Worm (Caenorhabditis elegans) whole organism, early embryonic: Measurements from ENCODE around the gene srr-6.

Source experiments
- B0310.2 ChIP-seq: sonication (generic microtip); optimal IDR thresholded peaks from 2 replicates; lab custom pipeline; 2016; ENCODE audit warnings: mild to moderate bottlenecking, missing genetic modification characterization, missing compliant biosample characterization
- F13C5.2 ChIP-seq: sonication (generic microtip); optimal IDR thresholded peaks from 2 replicates; lab custom pipeline; 2017; ENCODE audit warnings: mild to moderate bottlenecking, missing genetic modification characterization, inconsistent platforms, missing compliant biosample characterization
- aly-1 ChIP-seq: sonication (generic microtip); optimal IDR thresholded peaks from 2 replicates; lab custom pipeline; 2016; ENCODE audit warnings: missing genetic modification characterization, missing compliant biosample characterization
- ama-1 ChIP-seq: fragments of 150-350 bp; optimal IDR thresholded peaks from 2 replicates; lab custom pipeline; 2014
- ceh-13 ChIP-seq: fragments of 200-800 bp; sonication (Bioruptor generic); optimal IDR thresholded peaks from 2 replicates; lab custom pipeline; 2018; ENCODE audit warnings: mild to moderate bottlenecking, missing genetic modification characterization, missing compliant biosample characterization
- ceh-36 ChIP-seq: sonication (generic microtip); optimal IDR thresholded peaks from 2 replicates; lab custom pipeline; 2016; ENCODE audit warnings: missing genetic modification characterization, inconsistent platforms, missing compliant biosample characterization
- ets-7 ChIP-seq: sonication (generic microtip); optimal IDR thresholded peaks from 2 replicates; lab custom pipeline; 2016; ENCODE audit warnings: missing genotype, missing genetic modification characterization, missing compliant biosample characterization
- flt-1 ChIP-seq: fragments of 200-800 bp; sonication (Bioruptor generic); IDR thresholded peaks from 2 replicates; pipeline ENCODE4 v1.3.6; 2022; ENCODE audit warnings: missing genetic modification characterization, missing compliant biosample characterization
- hmbx-1 ChIP-seq: sonication (generic microtip); optimal IDR thresholded peaks from 2 replicates; lab custom pipeline; 2016; ENCODE audit warnings: mild to moderate bottlenecking, missing genetic modification characterization, missing compliant biosample characterization
- hmg-4 ChIP-seq: fragments of 200-800 bp; sonication (Bioruptor generic); optimal IDR thresholded peaks from 2 replicates; lab custom pipeline; 2018; ENCODE audit warnings: mild to moderate bottlenecking, missing genetic modification characterization, missing compliant biosample characterization
- hnd-1 ChIP-seq: sonication (generic microtip); optimal IDR thresholded peaks from 2 replicates; lab custom pipeline; 2016; ENCODE audit warnings: missing genetic modification characterization, missing compliant biosample characterization
- pes-1 ChIP-seq: fragments of 200-800 bp; sonication (Bioruptor generic); IDR thresholded peaks from 2 replicates; pipeline ENCODE4 v1.3.6; 2022; ENCODE audit warnings: missing genetic modification reagents, missing genetic modification characterization, missing compliant biosample characterization
- scrt-1 ChIP-seq: fragments of 200-800 bp; sonication (Bioruptor generic); IDR thresholded peaks from 2 replicates; pipeline ENCODE4 v1.3.6; 2022; ENCODE audit warnings: missing genetic modification characterization, missing compliant biosample characterization
- sea-1 ChIP-seq: fragments of 200-800 bp; sonication (Bioruptor generic); conservative IDR thresholded peaks from 2 replicates; pipeline ENCODE4 v1.3.6; 2022; ENCODE audit warnings: missing genetic modification characterization, missing compliant biosample characterization
- tbx-11 ChIP-seq: fragments of 200-800 bp; sonication (Bioruptor generic); IDR thresholded peaks from 2 replicates; pipeline ENCODE4 v1.3.6; 2022; ENCODE audit warnings: missing genetic modification characterization, missing compliant biosample characterization
- tbx-37 ChIP-seq: fragments of 200-800 bp; sonication (Bioruptor generic); conservative IDR thresholded peaks from 2 replicates; pipeline ENCODE4 v1.3.6; 2022; ENCODE audit warnings: missing genetic modification reagents, missing genetic modification characterization, missing compliant biosample characterization
- tra-4 ChIP-seq: sonication (generic microtip); optimal IDR thresholded peaks from 2 replicates; lab custom pipeline; 2017; ENCODE audit warnings: missing genetic modification characterization, missing compliant biosample characterization

The srr-6 gene

DNA sequence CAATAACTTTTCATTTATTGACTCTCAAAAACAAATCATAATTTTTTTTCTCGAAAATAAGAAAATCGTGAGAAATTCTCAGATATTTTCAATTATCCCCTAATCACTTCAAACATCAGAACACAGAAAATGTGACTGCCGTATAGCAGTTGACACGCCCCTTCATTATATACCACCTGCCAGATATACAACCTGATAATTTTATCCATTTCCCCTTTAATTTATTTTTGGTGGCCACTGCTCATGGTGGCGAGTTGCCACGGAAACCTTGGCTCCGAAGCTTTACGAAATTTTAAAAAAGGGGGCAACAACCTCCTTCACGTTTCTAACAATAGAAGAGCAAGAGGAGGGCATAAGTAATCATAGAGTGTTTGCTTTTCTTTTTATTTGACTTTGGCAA, 4.1 kb downstream of the srr-6 start:
- TF ChIP-seq tbx-37 (GFP tag; lab: Robert Waterston, UW) (no peak), flt-1 (GFP tag; lab: Robert Waterston, UW) (no peak), pes-1 (GFP tag; lab: Robert Waterston, UW) (no peak), F13C5.2 (no peak)

DNA sequence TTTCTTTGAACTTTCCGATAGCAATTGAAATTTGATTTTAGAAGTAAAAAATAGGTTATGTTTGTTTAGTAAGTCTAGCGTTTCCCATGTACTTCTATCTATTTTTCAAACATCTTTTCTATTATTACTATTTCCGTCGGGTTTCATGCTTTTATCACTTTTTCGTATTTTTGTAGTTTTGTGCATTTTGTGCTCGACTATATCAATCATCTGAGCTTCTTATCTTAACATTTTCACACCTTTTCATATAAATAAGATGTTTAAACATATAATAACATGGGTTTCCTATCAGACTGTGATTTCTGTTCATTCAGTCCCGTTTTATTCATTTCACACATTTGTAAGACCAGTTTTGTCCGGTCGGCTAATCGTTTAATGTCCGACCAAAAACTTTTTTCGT, 5.5 kb downstream of the srr-6 start:
- TF ChIP-seq tbx-11 (GFP tag; lab: Robert Waterston, UW) (no peak), ceh-36 (no peak), pes-1 (GFP tag; lab: Robert Waterston, UW) (no peak), flt-1 (GFP tag; lab: Robert Waterston, UW) (no peak), aly-1 (no peak), hnd-1 (no peak), scrt-1 (GFP tag; lab: Robert Waterston, UW) (no peak), tra-4 (tag; lab: Kevin White, UChicago) (no peak), B0310.2 (tag; lab: Kevin White, UChicago) (no peak), tbx-37 (GFP tag; lab: Robert Waterston, UW) (no peak), hmbx-1 (tag; lab: Kevin White, UChicago) (no peak), ceh-13 (GFP tag; lab: Kevin White, UChicago) (no peak)

DNA sequence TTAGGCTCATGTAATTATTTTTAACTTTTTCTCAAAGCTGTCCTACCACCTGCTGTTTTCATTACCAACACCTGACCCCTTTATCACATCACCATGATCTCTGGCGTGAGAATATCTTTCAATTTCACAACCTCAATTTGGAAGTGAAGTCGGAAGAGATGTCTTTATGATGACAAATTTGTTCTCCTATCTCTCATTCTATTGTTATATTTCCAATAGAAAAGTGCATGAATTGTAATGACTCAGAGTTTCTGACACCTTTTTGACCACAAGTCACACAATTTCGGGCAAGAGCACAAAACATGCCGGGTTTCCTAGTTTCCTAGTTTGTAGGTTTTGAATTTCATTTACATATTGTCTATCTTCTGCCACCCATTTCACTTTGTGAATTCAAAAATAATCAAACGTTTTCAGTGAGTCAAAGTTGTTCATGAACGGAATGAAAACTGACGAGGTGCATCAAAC, 6.2 kb downstream of the srr-6 start, which contains the start of gene srr-4:
TSS of gene srr-4 (plus strand) at position 415 of the 465 bp plus-strand sequence.
- TF ChIP-seq aly-1 (no peak), B0310.2 (tag; lab: Kevin White, UChicago) (no peak), ceh-13 (GFP tag; lab: Kevin White, UChicago) (no peak), tbx-11 (GFP tag; lab: Robert Waterston, UW) (no peak), ceh-36 (no peak), hmg-4 (GFP tag; lab: Kevin White, UChicago) (no peak), scrt-1 (GFP tag; lab: Robert Waterston, UW) (no peak), hnd-1 (no peak), F13C5.2 (no peak), ama-1 (lab: Kevin White, UChicago) (no peak), tbx-37 (GFP tag; lab: Robert Waterston, UW) (no peak), hmbx-1 (tag; lab: Kevin White, UChicago) (no peak), ets-7 (tag; lab: Kevin White, UChicago) (no peak), flt-1 (GFP tag; lab: Robert Waterston, UW) (no peak), sea-1 (no peak), tra-4 (tag; lab: Kevin White, UChicago) (no peak), pes-1 (GFP tag; lab: Robert Waterston, UW) (no peak)

DNA sequence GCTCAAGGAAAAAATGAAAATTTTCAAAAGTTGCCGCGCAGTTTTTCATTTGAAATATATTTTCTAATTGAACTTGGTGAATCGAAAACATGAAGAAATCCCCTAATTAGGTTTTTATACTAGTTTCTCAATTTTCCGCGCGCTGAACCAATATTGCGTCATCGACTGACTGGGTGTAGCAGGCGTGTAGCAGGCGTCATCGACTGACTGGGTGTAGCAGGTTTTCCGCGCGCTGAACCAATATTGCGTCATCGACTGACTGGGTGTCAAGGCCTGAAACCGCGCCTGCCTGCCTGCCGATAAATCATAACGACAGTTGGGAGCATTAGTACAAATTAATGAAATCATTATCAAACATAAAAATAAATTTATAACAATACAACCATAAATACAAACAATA, 10.8 kb downstream of the srr-6 start:
- TF ChIP-seq hmg-4 (GFP tag; lab: Kevin White, UChicago) (peak; percentile 37), pes-1 (GFP tag; lab: Robert Waterston, UW) (no peak)

DNA sequence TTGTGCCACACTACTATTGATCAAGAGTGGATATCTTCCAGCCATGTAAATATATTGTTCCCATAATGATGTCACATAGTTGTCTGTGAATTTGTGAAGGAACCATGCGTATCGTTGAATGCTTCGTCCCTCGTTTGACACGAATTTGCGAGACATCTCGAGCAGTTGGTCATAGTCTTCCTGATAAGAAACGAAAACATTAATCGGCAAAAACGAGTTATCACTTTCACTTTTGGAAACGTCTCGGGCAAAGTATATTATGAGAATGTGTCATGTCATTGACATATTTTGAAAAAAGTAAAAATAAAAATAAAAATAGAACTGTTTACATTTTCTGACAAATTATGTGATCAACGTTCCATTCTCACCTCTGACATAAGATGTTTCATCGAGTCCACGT, 13.8 kb downstream of the srr-6 start:
- TF ChIP-seq ceh-36 (no peak), aly-1 (no peak), pes-1 (GFP tag; lab: Robert Waterston, UW) (no peak), sea-1 (no peak), flt-1 (GFP tag; lab: Robert Waterston, UW) (no peak), ets-7 (tag; lab: Kevin White, UChicago) (no peak), hmg-4 (GFP tag; lab: Kevin White, UChicago) (no peak), hnd-1 (no peak), hmbx-1 (tag; lab: Kevin White, UChicago) (no peak), tra-4 (tag; lab: Kevin White, UChicago) (no peak), F13C5.2 (no peak), ceh-13 (GFP tag; lab: Kevin White, UChicago) (no peak), B0310.2 (tag; lab: Kevin White, UChicago) (no peak), ama-1 (lab: Kevin White, UChicago) (no peak), scrt-1 (GFP tag; lab: Robert Waterston, UW) (no peak)

DNA sequence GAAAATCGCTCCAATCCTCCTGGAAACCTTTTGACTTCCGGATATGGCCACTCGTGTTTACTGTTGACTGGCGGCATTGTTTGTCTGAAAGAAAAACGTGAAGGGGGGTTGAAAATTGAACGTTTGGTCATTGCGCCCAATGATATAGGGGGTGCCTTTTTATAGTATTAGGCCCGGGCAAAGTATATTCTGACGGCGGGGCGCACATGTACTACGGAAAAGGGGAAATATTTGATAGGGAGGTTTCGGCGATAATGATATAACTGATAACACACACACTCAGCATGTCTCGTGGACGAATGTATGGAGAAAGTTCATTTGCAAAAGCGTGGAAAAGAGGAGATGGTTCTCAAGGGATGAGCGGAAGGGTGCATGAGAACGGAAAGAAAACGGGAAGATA, 15.0 kb downstream of the srr-6 start, which contains the start of gene cpt-4:
TSS of gene cpt-4 (minus strand) at position 84 of the 400 bp plus-strand sequence.
- TF ChIP-seq ets-7 (tag; lab: Kevin White, UChicago) (no peak), tbx-37 (GFP tag; lab: Robert Waterston, UW) (no peak), sea-1 (no peak), ceh-13 (GFP tag; lab: Kevin White, UChicago) (no peak), hmbx-1 (tag; lab: Kevin White, UChicago) (no peak), hnd-1 (no peak), B0310.2 (tag; lab: Kevin White, UChicago) (no peak)

DNA sequence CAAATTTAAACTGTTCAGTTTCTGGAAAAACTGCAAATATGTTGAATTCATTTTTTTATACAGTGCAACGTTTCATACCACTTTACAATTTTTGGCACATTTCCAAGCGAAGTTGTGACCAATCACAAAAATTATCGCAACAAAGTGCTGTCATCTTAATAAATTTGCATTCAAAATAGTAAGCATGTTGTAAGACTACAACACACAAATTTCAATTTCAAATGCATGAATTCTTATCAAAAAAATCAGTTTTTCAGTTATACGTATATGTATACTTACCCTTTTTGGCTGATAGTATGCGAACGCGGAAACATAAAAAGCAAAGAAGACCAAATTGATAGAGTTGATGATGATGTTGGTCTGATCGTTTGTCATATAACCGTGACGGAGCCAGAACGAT, 17.6 kb downstream of the srr-6 start:
- TF ChIP-seq tbx-37 (GFP tag; lab: Robert Waterston, UW) (no peak), hmbx-1 (tag; lab: Kevin White, UChicago) (no peak), scrt-1 (GFP tag; lab: Robert Waterston, UW) (no peak), ama-1 (lab: Kevin White, UChicago) (no peak), B0310.2 (tag; lab: Kevin White, UChicago) (no peak), ets-7 (tag; lab: Kevin White, UChicago) (no peak), ceh-36 (no peak), pes-1 (GFP tag; lab: Robert Waterston, UW) (no peak), flt-1 (GFP tag; lab: Robert Waterston, UW) (no peak)

DNA sequence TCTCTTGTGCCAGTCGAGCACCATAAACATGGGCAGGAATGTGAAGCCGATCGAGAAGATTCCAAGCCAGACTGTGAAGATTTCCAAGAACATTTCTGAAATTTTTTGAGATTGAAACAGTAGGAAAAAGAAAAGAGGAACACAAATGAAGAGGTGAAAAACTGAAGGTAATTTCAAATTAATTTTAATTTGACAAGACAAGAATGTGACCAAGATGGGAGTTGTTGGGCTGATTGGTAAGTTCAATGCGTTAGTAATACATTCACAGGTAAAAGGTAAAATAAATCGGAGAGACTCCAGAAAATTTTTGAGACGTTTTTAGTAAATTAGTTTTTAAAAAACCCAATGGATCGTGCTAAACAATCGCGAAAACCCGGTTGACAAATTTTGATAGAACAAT, 18.1 kb downstream of the srr-6 start, which contains the start of gene swt-7:
TSS of gene swt-7 (minus strand) at position 101 of the 400 bp plus-strand sequence.
- TF ChIP-seq tra-4 (tag; lab: Kevin White, UChicago) (no peak), aly-1 (no peak), scrt-1 (GFP tag; lab: Robert Waterston, UW) (no peak), tbx-37 (GFP tag; lab: Robert Waterston, UW) (no peak), F13C5.2 (no peak), ama-1 (lab: Kevin White, UChicago) (no peak), hmg-4 (GFP tag; lab: Kevin White, UChicago) (no peak), flt-1 (GFP tag; lab: Robert Waterston, UW) (no peak)
